Fruit fly (Drosophila melanogaster): ENCODE data around the gene CG3744.
A peak's percentile ranks its signal among the peaks of the same experiment; 100 is the strongest.

The CG3744 gene

dm6 chr3R:24905959-24906634 is 29.6 kb upstream of the CG3744 start, which contains the start of gene CG13643 (continued):
- TF ChIP-seq p53 (GFP tag; optimal IDR thresholded peaks at IDR 0.05) (no peak), CG5180 (GFP tag; optimal IDR thresholded peaks at IDR 0.05) (no peak), Oli (tag; optimal IDR thresholded peaks at IDR 0.05) (peak; percentile 33), CG6654 (GFP tag; optimal IDR thresholded peaks at IDR 0.05) (no peak), CG9817 (tag; optimal IDR thresholded peaks at IDR 0.05) (no peak), Side (GFP tag; optimal IDR thresholded peaks at IDR 0.05) (no peak), crol (GFP tag; IDR thresholded peaks at IDR 0.05) (no peak), unpg (GFP tag; optimal IDR thresholded peaks at IDR 0.05) (no peak), slou (GFP tag; optimal IDR thresholded peaks at IDR 0.05) (no peak), maf-S (GFP tag; optimal IDR thresholded peaks at IDR 0.05) (no peak), h (optimal IDR thresholded peaks at IDR 0.05) (no peak), CG42726 (GFP tag; IDR thresholded peaks at IDR 0.05; ENCODE audit: partially characterized antibody) (no peak), Hand (GFP tag; optimal IDR thresholded peaks at IDR 0.05) (no peak), sisA (GFP tag; IDR thresholded peaks at IDR 0.05) (no peak), sd (tag; optimal IDR thresholded peaks at IDR 0.05) (no peak), dmrt11E (tag; optimal IDR thresholded peaks at IDR 0.05) (no peak), CG17912 (GFP tag; optimal IDR thresholded peaks at IDR 0.05) (no peak), Nf-YB (GFP tag; optimal IDR thresholded peaks at IDR 0.05) (no peak), gro (GFP tag; optimal IDR thresholded peaks at IDR 0.05) (no peak), usp (GFP tag; optimal IDR thresholded peaks at IDR 0.05) (no peak), phol (tag; optimal IDR thresholded peaks at IDR 0.05) (no peak), hkb (optimal IDR thresholded peaks at IDR 0.05) (no peak), hkb (GFP tag; IDR thresholded peaks at IDR 0.05) (0 out of 2 replicates have a peak, but pooled peaks have one; percentile 34), Dfd (GFP tag; optimal IDR thresholded peaks at IDR 0.05) (no peak), lab (GFP tag; optimal IDR thresholded peaks at IDR 0.05) (peak; percentile 52), CG17802 (tag; optimal IDR thresholded peaks at IDR 0.05) (no peak), ac (GFP tag; optimal IDR thresholded peaks at IDR 0.05) (no peak), CG1832 (GFP tag; optimal IDR thresholded peaks at IDR 0.05) (no peak), mirr (GFP tag; optimal IDR thresholded peaks at IDR 0.05) (no peak), Awh (GFP tag; IDR thresholded peaks at IDR 0.05) (no peak), CG4820 (GFP tag; optimal IDR thresholded peaks at IDR 0.05) (no peak), CG15514 (GFP tag; optimal IDR thresholded peaks at IDR 0.05) (no peak), CG17385 (GFP tag; optimal IDR thresholded peaks at IDR 0.05) (no peak), CG2120 (GFP tag; optimal IDR thresholded peaks at IDR 0.05) (no peak), CG7928 (GFP tag; optimal IDR thresholded peaks at IDR 0.05) (no peak), CG8478 (optimal IDR thresholded peaks at IDR 0.05) (no peak), CG4360 (GFP tag; IDR thresholded peaks at IDR 0.05) (no peak), Deaf1 (tag; optimal IDR thresholded peaks at IDR 0.05) (peak; percentile 76), Ptx1 (GFP tag; IDR thresholded peaks at IDR 0.05) (no peak), Trl (optimal IDR thresholded peaks at IDR 0.05) (no peak), Trl (GFP tag; optimal IDR thresholded peaks at IDR 0.05) (no peak), rib (GFP tag; IDR thresholded peaks at IDR 0.05) (no peak), CG10267 (tag; optimal IDR thresholded peaks at IDR 0.05) (peak; percentile 30), knrl (GFP tag; IDR thresholded peaks at IDR 0.05; ENCODE audit: partially characterized antibody) (no peak), D (optimal IDR thresholded peaks at IDR 0.05) (no peak), D (GFP tag; optimal IDR thresholded peaks at IDR 0.05) (no peak), CG2712 (tag; optimal IDR thresholded peaks at IDR 0.05) (no peak), HmgD (GFP tag; optimal IDR thresholded peaks at IDR 0.05) (no peak), Opbp (GFP tag; IDR thresholded peaks at IDR 0.05; ENCODE audit: partially characterized antibody) (no peak), H15 (GFP tag; IDR thresholded peaks at IDR 0.05) (no peak), prd (optimal IDR thresholded peaks at IDR 0.05) (no peak), prd (GFP tag; IDR thresholded peaks at IDR 0.05) (0 out of 3 replicates have a peak, but pooled peaks have one; percentile 9)

Measured in whole organism, embryonic.